Worm (Caenorhabditis elegans) whole organism, L4/young adult: ENCODE measurements around the gene C25F9.14.

ENCODE experiments used
- W03F9.2 ChIP-seq: fragments of 150-350 bp; optimal IDR thresholded peaks from 2 replicates; lab custom pipeline; 2014; ENCODE audit warnings: missing biosample characterization, missing genetic modification characterization
- dao-5 ChIP-seq: sonication (generic microtip); optimal IDR thresholded peaks from 2 replicates; lab custom pipeline; 2016; ENCODE audit warnings: missing genotype, missing genetic modification characterization, moderate library complexity, missing compliant biosample characterization

- TF ChIP-seq W03F9.2 (tag; lab: Kevin White, UChicago) (no peak), dao-5 (tag; lab: Kevin White, UChicago) (no peak)
These were observed 9.2 kb downstream of the C25F9.14 start, which contains the start of gene M04C3.1 for ce11 chrV:19445442-19445841.
